Fruit fly (Drosophila melanogaster): Measurements from ENCODE around the gene Drgx.

Drgx gene

DNA sequence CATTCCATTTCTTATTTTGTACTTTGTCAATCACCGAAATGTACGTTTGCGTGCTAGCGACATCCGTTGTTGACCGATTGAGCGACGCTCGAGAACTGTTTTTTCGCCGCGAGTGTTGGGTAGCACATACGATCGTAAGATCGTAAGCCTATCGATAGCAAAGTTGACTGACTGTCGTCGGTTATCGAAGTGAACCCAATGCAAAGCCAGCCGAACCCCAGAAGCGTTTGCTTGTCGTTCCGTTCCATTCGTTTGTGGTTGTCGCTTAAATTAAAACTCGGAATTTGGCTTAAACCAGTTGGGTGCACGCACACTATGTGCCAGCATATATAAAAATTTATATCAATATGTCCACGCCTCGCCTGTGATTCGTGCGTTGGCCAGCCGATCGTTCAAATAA, 16.5 kb upstream of the Drgx start:
- no peak for TF ChIP-seq noc (tag; optimal IDR thresholded peaks at IDR 0.05)

DNA sequence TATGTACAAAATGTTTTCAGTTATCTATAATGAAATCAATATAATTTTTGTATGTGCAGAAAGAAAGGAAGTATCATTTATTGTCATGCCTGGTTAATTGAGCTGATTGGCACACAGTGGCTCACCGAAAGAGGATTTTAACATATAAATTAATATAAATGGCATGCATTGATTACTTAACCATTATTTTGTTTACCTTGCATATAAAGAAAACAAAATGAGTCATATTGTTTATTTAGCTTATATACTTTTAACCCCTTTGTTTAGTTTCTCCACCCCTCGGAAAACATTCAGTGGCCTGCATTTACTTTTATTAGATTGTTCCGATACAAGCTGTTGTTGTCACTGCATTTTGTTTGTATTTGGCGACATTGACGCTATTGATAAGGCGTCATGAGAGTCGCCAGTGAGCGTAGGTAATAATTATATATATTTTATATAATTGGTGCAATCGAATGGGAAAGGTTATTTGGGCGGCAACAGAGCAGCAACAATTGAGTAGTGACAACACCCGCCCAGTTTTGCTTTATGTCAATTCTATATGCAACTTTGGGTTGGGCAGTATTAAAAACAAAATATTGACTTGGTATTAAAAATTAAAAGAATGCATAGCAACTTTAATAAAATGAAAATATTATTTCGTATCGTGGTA, 14.9 kb upstream of the Drgx start:
- no peak for TF ChIP-seq noc (tag; optimal IDR thresholded peaks at IDR 0.05)

DNA sequence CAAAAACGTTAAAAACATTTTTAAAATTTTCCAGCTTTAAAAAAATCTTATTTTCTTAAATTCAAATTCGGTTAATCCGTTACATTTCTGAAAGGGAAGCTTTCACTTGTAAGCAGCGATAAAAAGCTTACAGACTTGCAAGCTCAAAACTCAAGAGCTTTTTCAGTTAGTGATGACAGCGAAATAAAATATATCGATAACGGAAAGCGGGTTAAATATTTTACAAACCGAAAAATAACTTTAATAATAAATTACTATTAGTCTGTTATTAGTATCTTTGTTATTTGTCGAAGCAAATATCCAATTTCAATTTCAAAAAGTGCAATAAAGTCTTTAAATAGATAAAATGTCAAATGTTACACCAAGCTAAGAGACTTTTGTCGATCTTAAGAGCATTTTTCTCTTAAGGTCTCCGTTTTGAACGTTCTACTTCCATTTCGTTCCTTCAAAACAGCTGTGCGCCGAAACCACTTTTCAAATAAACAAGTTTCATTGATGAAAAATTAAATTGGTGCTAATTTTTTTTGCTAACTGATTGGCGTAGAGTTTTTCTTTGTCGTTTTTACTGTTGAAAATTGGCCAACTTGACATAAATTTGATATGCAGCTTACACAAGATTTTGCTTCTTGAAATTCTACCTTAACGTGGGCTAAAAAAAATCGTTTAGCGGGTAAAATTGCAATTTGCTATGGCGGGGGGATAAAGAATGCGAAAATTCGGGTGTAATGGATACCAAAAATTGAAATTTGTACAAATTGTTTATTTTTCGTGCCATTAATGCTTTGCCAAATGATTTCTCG, 14.2 kb upstream of the Drgx start:
- no peak for TF ChIP-seq noc (tag; optimal IDR thresholded peaks at IDR 0.05)

DNA sequence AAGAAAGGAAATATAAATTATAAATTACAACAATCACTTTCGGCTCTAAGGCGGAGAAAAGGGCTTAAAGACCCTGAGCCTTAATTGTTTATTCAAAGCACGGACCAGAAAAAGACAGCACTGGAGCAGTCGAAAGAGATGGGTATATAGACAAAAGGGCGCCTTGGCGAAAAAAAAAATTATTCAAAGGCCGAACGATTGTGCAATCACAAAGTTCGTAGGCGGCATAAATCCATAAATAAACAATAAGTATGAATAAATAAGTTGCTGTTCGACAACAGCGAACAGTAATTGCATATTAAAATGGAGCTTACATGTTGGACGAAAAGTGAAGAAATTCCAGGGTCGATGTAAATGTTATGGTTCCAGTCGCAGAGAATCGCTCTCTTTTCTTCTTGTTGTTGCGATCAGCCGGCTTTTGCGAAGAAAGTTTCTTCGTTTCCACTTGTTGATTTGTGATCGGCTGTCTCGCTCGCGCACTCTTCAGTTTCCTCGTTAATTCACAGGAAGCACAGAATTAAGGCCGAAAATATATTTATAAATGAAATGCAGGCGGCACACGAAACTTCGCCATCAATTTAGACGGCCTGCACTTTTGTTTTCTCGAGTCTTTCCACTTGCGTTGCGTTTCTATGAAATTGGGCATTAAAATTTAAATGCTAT, 7.5 kb upstream of the Drgx start:
- no peak for TF ChIP-seq noc (tag; optimal IDR thresholded peaks at IDR 0.05)

DNA sequence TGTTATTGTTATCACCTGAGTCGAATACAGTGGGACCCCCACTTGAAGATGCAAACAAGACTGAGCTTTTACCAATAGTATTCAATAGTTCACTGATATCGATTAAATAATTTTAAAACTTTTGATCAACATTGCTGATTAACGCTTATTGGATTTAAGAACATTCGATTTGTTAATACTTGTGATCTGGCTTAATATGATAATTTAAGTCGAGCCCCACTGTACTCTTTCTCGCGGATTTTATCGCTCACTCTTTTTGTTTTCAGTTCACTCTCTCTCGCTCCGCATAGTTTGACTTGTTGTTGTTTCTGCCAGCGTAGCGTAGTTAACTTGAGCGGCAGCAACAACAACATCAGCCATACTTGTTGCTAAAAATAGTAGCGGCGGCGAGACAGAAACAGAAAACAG, 6.8 kb upstream of the Drgx start:
- peak; percentile 100 for TF ChIP-seq noc (tag; optimal IDR thresholded peaks at IDR 0.05)

DNA sequence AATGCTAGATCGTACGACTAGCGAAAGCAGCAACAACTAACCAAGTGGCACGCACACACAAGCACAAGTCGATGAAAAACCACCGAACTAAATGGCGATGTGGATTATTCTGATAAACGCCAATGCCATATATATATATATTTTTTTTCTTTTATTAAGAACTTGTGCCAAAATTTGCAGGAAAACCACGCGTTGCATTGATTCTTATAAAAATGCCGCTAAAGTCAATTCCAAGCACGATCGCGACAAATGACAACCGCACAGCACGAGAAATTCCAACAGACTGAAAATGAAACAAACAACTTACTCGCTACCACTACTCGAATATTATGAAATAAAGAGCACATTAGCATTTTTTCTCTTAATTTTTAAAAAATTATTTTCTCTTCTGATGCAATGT, 5.9 kb upstream of the Drgx start, which contains the start of gene for:
TSS of gene for (minus strand) at position 287 of the 400 bp plus-strand sequence.
- TF ChIP-seq noc (tag; optimal IDR thresholded peaks at IDR 0.05), result no peak

DNA sequence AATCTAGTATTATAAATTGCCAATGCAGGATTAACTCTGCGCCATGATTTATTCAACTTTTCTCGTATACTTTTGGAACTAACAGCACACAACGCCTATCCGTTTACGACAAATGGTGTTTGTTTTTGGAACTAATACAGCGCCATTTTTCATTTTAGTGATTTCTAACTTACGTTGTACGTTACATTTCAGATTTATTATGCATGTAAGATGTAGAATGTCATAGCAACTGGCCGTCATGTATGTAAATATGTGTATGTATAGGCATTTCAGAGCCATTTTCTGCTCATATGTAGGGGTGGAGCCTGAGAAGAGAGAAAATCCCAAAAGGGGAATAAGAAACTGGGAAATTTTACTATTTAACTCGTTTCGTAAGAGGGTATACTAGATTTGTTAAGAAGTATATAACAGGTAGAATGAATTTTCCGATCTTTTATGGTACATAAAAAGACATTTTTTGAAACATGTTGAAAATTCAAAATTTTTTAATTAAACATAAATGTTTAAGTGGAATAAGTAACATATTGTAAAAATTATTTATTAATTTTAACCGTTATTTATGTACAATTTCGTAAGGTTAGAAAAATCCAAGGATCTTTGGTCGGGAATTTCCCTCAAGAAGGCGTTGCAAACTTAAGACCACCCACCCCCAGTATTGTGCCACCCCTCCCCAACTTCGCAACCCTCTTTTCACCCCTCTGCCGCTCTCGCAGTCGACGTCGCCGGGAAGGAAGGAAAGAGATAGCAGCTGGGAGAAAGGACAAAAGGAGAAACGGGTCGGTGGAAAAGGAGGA, 5.0 kb upstream of the Drgx start:
- no peak for TF ChIP-seq noc (tag; optimal IDR thresholded peaks at IDR 0.05)

DNA sequence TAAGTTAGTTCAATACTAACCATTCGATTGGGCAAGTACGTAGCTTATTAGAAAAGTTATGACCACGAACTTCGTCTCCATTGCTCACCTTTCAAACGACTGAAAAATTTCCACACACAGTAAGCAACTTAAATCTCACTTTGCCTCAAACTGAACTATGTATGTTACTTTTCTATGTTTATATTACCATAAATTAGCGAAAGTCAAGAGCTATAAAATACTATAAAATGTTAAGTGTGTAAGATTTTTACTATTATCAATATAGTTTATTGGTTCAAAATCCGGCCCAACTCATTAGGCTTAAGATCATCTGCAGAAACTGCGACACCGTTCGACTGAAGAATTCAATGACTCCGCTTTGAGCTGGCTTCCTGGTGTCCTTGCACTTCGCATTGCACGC, 5.9 kb downstream of the Drgx start, which contains the start of gene Sfp24Ba:
TSS of gene Sfp24Ba (minus strand) at position 101 of the 400 bp plus-strand sequence.
- no peak for TF ChIP-seq noc (tag; optimal IDR thresholded peaks at IDR 0.05)

DNA sequence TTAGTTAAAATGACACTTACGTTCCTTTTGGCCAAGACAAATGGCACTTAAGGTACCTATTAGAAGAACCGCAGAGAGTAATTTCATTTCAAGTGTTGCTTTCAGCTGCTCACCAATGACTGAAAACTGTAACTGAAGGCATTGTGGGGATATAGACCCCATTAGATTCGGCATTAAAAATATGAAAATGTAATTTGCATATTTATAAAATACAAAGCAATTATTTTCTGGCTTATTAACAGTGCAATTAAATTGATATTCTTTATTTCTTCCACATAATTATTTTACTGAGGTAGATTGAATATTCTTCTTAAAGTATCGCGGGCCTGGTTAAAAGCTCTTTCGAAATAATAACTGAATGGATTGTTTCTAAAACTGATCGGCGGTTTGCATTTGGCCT, 6.5 kb downstream of the Drgx start, which contains the start of gene Sfp24Bd:
TSS of gene Sfp24Bd (minus strand) at position 101 of the 400 bp plus-strand sequence.
- TF ChIP-seq noc (tag; optimal IDR thresholded peaks at IDR 0.05), result no peak

DNA sequence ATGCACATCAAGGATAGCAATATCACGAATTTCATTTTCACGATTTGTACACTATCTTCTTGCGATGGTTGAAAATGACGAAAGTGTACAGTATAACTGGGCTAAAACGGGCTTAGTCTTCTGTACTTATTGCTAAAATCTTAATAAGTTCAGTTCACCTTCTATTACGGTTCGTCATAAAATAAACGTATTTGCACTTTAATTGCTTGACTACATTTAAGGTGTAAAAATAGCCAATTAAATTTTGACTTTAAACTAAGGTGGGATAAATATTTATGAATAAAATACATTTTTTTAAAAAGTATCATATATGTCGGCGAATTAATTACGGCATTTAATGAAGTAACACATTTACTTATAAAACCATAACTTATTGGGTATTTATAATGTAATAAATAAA, 7.1 kb downstream of the Drgx start, which contains the start of gene Sfp24Bb:
TSS of gene Sfp24Bb (minus strand) at position 101 of the 400 bp plus-strand sequence.
- no peak for TF ChIP-seq noc (tag; optimal IDR thresholded peaks at IDR 0.05)

DNA sequence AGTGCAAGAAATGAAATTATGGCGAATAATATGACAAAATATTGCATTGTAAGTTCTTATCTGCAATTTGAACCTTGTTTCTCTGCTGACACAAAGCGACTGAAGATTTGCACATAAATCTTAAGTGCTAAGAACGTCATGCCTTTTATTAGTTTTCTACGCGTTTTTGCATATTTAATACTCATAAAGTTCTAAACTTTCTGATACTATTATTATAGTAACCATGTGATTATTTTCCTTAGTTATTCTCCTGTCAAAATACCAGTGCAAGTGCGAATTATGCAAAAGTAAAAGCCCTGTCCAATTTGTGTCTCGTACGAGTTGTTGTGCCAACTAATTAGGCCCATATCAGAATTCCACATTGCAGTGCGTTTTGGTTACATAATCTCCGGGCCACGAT, 7.9 kb downstream of the Drgx start, which contains the start of gene Sfp24Bc:
TSS of gene Sfp24Bc (minus strand) at position 101 of the 400 bp plus-strand sequence.
- TF ChIP-seq noc (tag; optimal IDR thresholded peaks at IDR 0.05), result no peak

DNA sequence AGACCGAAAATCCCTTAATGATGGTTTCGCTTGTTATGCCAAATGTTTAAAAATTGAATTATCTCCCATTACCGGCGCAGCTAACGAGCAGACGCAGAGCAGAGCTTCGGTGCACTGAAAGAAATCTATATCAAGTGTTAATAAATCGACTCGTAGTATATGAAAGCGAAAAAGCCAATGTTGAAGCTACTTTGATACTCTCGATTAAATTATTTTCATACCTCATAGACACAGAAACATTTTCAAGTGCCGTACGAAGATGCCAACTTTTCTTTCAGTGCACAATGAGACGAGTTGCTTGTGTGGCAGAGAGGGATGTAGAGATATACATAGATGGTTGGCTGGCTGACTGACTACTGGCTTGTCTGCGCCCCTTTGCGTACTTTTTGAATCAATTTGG, 13.2 kb downstream of the Drgx start:
- no peak for TF ChIP-seq noc (tag; optimal IDR thresholded peaks at IDR 0.05)

DNA sequence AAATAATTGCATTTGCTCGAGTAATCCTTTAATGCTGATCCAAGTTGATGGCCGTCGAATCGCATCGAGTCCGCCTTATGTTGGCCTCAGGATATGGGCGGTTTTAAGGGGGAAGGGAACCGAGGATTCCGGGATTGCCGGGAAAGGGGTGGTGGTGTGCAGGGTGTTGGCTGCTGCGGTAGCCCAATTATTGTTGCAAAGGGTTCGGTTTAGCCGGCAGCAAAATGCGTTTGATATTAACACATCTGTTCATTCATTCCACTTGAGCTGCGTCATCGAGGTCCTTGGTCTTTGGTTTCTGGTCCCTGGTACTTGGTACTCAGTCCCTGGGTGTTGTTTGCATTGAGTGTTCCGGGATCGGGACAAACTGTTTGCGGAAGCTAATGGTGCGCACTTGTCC, 18.8 kb downstream of the Drgx start:
- TF ChIP-seq noc (tag; optimal IDR thresholded peaks at IDR 0.05), result no peak

DNA sequence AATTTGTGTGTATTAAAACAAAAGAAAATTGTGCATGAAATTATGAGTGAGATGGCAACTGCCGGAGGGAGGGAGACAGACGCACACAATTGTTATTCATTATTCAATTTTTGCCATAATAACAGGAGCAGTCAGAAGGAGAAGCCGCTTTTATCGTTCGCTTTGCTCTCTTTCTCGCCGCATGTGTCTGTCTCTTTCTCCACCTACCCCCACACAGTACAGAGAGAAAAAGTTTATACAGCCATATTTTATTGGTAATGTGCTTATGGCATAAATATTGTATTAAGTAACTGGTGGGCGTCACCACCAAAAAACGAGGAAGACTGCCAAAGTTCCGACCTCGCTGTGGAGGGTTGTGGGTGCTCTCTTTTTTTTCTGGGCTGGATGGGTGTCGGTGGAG, 19.9 kb downstream of the Drgx start:
- no peak for TF ChIP-seq noc (tag; optimal IDR thresholded peaks at IDR 0.05)

DNA sequence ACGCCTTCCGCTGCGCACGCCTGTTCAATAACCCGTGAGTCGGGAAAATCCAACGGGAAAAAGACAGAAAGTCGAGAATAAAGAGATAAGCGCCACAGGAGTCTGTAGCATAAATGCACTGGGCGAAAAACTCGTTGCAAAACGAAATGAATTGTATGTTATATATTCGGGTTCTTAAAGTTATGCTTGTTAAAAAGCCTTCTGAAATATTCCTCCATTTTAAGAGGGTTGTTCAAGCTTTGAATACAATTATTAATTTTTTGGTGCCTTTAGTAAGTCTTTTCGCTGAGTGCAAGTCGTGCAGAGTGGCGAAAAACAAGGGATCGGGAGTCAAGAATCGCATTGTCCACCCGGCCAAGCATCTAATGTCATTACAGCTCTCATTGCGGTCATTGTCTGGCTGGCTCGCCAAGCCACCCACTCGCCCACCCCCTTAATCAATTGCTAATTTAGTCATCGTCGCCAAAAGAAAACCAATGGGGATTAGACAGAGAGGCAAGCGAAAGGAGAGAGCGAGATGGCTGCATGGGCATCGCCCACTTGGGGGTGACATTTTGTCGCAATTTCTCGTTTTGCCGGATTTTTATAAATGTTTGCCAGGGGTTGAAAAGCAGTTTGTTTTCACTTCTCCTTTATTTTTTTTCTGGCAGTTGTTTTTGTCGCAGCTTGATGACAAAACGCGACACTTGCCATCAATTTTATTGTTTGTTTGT, 22.8 kb downstream of the Drgx start:
- no peak for TF ChIP-seq noc (tag; optimal IDR thresholded peaks at IDR 0.05)

Data from whole organism, larva.